Fruit fly (Drosophila melanogaster) whole organism, adult: ENCODE measurements around the gene CG3071.

Experiments
- CG11617 ChIP-seq: fragments of 200-800 bp; sonication (Bioruptor generic); optimal IDR thresholded peaks from 2 replicates; lab custom pipeline; 2017; ENCODE audit warnings: mild to moderate bottlenecking, missing biosample characterization, missing genetic modification reagents, missing genetic modification characterization
- CG12768 ChIP-seq: fragments of 200-800 bp; sonication (Bioruptor generic); optimal IDR thresholded peaks from 2 replicates; lab custom pipeline; 2017; ENCODE audit warnings: missing biosample characterization, missing genetic modification characterization, mild to moderate bottlenecking, moderate library complexity, missing genetic modification reagents
- CG14711 ChIP-seq: fragments of 200-800 bp; sonication (Bioruptor generic); optimal IDR thresholded peaks from 2 replicates; lab custom pipeline; 2018; ENCODE audit warnings: missing biosample characterization, mild to moderate bottlenecking, missing genetic modification characterization, moderate library complexity
- CG1620 ChIP-seq: fragments of 200-800 bp; sonication (Bioruptor generic); optimal IDR thresholded peaks from 2 replicates; lab custom pipeline; 2016; ENCODE audit warnings: missing biosample characterization, missing genetic modification characterization
- CG33017 ChIP-seq: fragments of 200-800 bp; sonication (Bioruptor generic); optimal IDR thresholded peaks from 2 replicates; lab custom pipeline; 2018; ENCODE audit warnings: missing biosample characterization, mild to moderate bottlenecking, missing genetic modification characterization, moderate library complexity
- CG5204 ChIP-seq: fragments of 200-800 bp; sonication (Bioruptor generic); optimal IDR thresholded peaks from 2 replicates; lab custom pipeline; 2016; ENCODE audit warnings: missing biosample characterization, missing genetic modification characterization
- CG7045 ChIP-seq: fragments of 200-800 bp; sonication (Bioruptor generic); optimal IDR thresholded peaks from 2 replicates; lab custom pipeline; 2017; ENCODE audit warnings: missing biosample characterization, mild to moderate bottlenecking, missing genetic modification characterization
- CG7101 ChIP-seq: fragments of 200-800 bp; sonication (Bioruptor generic); optimal IDR thresholded peaks from 2 replicates; lab custom pipeline; 2018; ENCODE audit warnings: missing biosample characterization, mild to moderate bottlenecking, missing genetic modification characterization, moderate library complexity
- Clk ChIP-seq: fragments of 200-800 bp; sonication (Bioruptor generic); optimal IDR thresholded peaks from 2 replicates; lab custom pipeline; 2017; ENCODE audit warnings: missing biosample characterization, missing genetic modification characterization
- Crg-1 ChIP-seq: fragments of 200-800 bp; sonication (Bioruptor generic); optimal IDR thresholded peaks from 2 replicates; lab custom pipeline; 2016; ENCODE audit warnings: missing biosample characterization, missing genetic modification characterization
- Hr96 ChIP-seq: fragments of 200-800 bp; sonication (Bioruptor generic); optimal IDR thresholded peaks from 2 replicates; lab custom pipeline; 2016; ENCODE audit warnings: missing biosample characterization, missing genetic modification characterization
- Mnt ChIP-seq: fragments of 200-800 bp; sonication (Bioruptor generic); optimal IDR thresholded peaks from 2 replicates; lab custom pipeline; 2016; ENCODE audit warnings: missing biosample characterization, mild to moderate bottlenecking, missing genetic modification characterization
- bab1 ChIP-seq: fragments of 200-800 bp; sonication (Bioruptor generic); optimal IDR thresholded peaks from 3 replicates; lab custom pipeline; 2019; ENCODE audit warnings: missing biosample characterization, mild to moderate bottlenecking, missing genetic modification characterization, moderate library complexity
- cic ChIP-seq: fragments of 200-800 bp; sonication (Bioruptor generic); optimal IDR thresholded peaks from 2 replicates; lab custom pipeline; 2017; ENCODE audit warnings: missing biosample characterization, mild to moderate bottlenecking, missing genetic modification characterization, moderate library complexity
- cnc ChIP-seq, 2 experiments: fragments of >200 bp; optimal IDR thresholded peaks; 2 replicates each; lab custom pipeline; 2017
- kay ChIP-seq: fragments of 200-800 bp; sonication (Bioruptor generic); peaks from one replicate; lab custom pipeline; 2016; ENCODE audit warnings: missing biosample characterization, missing genetic modification characterization, borderline replicate concordance
- ovo ChIP-seq: fragments of 200-800 bp; sonication (Bioruptor generic); optimal IDR thresholded peaks from 2 replicates; lab custom pipeline; 2016; ENCODE audit warnings: missing biosample characterization, missing genetic modification characterization
- pad ChIP-seq: fragments of 200-800 bp; sonication (Bioruptor generic); optimal IDR thresholded peaks from 3 replicates; lab custom pipeline; 2017; ENCODE audit warnings: missing biosample characterization, missing genetic modification characterization, mild to moderate bottlenecking, moderate library complexity, missing genetic modification reagents
- tj ChIP-seq: fragments of 200-800 bp; sonication (Bioruptor generic); optimal IDR thresholded peaks from 3 replicates; lab custom pipeline; 2017; ENCODE audit warnings: missing biosample characterization, mild to moderate bottlenecking, missing genetic modification characterization, moderate library complexity
- toe ChIP-seq: fragments of 200-800 bp; sonication (Bioruptor generic); optimal IDR thresholded peaks from 2 replicates; lab custom pipeline; 2016; ENCODE audit warnings: missing biosample characterization, missing genetic modification characterization

The CG3071 gene

dm6 chrX:2292410-2292809 lies 29.8 kb downstream of the CG3071 start:
- TF ChIP-seq Hr96 (GFP tag; lab: Kevin White, UChicago) (no peak), cnc (optimal IDR thresholded peaks at IDR 0.05; lab: Kevin White, UChicago) (no peak), cic (GFP tag; lab: Kevin White, UChicago) (no peak), kay (GFP tag; lab: Kevin White, UChicago) (no peak), CG12768 (GFP tag; lab: Kevin White, UChicago) (no peak), bab1 (GFP tag; lab: Kevin White, UChicago) (no peak), CG33017 (tag; lab: Kevin White, UChicago) (no peak), CG1620 (no peak), tj (no peak), ovo (GFP tag; lab: Kevin White, UChicago) (no peak), Clk (GFP tag; lab: Kevin White, UChicago) (no peak), Mnt (GFP tag; lab: Kevin White, UChicago) (no peak), CG5204 (GFP tag; lab: Kevin White, UChicago) (no peak)

DNA sequence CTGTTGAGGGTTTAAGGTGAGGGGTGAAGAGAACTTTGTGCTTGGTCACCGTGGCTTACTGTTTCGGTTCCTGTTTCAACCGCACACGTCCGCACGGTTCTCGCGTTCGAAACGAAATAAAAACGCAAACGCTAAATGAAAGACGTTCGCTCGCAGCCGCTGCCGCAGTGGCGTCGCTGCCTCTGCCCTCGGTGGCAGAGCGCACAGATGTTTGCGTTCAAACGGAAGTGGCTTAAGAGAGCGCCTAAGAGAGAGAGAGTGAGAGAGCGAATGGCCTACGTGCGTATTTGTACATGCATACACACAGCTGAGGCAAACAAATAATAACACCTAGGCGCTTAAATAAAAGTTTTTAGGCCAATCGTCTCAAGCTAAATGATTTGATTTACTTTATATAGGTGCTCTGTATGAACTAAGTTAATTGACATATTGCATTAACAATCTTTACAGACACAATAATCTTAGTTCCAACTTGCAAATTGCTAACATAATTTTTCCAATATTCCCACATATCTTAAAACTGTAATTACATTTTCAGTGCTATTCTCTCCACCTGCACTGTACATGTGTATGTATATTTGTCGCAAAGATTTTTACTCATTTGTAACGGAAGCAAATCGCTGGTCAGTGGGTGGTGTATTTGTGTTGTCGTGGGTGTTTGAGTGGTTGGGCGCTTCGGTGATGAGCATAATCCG lies 30.8 kb downstream of the CG3071 start, which contains the start of gene CG2865:
Gene CG2865, minus strand, starts transcription at position 118 of the 695 bp plus-strand sequence.
- TF ChIP-seq CG11617 (GFP tag; lab: Kevin White, UChicago), result peak; percentile 97
- peak; percentile 89 for TF ChIP-seq CG1620
- TF ChIP-seq ovo (GFP tag; lab: Kevin White, UChicago), result peak; percentile 94
- TF ChIP-seq CG7101, result peak; percentile 98
- peak; percentile 86 for TF ChIP-seq tj
- TF ChIP-seq pad (GFP tag; lab: Kevin White, UChicago), result peak; percentile 93
- TF ChIP-seq Crg-1 (GFP tag; lab: Kevin White, UChicago), result peak; percentile 93
- TF ChIP-seq CG14711 (tag; lab: Kevin White, UChicago), result peak; percentile 93
- peak; percentile 95 for TF ChIP-seq kay (GFP tag; lab: Kevin White, UChicago)
- peak; percentile 81 for TF ChIP-seq Clk (GFP tag; lab: Kevin White, UChicago)
- peak; percentile 95 for TF ChIP-seq CG5204 (GFP tag; lab: Kevin White, UChicago)
- peak; percentile 90 for TF ChIP-seq toe (GFP tag; lab: Kevin White, UChicago)
- peak; percentile 99 for TF ChIP-seq bab1 (GFP tag; lab: Kevin White, UChicago)
- TF ChIP-seq Mnt (GFP tag; lab: Kevin White, UChicago), result peak; percentile 92
- peak; percentile 95 for TF ChIP-seq CG33017 (tag; lab: Kevin White, UChicago)
- TF ChIP-seq CG7045 (GFP tag; lab: Kevin White, UChicago), result peak; percentile 96
- TF ChIP-seq cnc (optimal IDR thresholded peaks at IDR 0.05; lab: Kevin White, UChicago), result no peak
- TF ChIP-seq cic (GFP tag; lab: Kevin White, UChicago), result peak; percentile 85
- peak; percentile 98 for TF ChIP-seq Hr96 (GFP tag; lab: Kevin White, UChicago)
- peak; percentile 95 for TF ChIP-seq CG12768 (GFP tag; lab: Kevin White, UChicago)

dm6 chrX:2294474-2295434 lies 32.1 kb downstream of the CG3071 start:
- TF ChIP-seq toe (GFP tag; lab: Kevin White, UChicago), result no peak
- no peak for TF ChIP-seq CG1620
- no peak for TF ChIP-seq ovo (GFP tag; lab: Kevin White, UChicago)
- TF ChIP-seq CG12768 (GFP tag; lab: Kevin White, UChicago), result no peak
- TF ChIP-seq bab1 (GFP tag; lab: Kevin White, UChicago), result peak; percentile 50
- TF ChIP-seq Clk (GFP tag; lab: Kevin White, UChicago), result no peak
- TF ChIP-seq CG5204 (GFP tag; lab: Kevin White, UChicago), result no peak
- peak; percentile 44 for TF ChIP-seq tj
- TF ChIP-seq Mnt (GFP tag; lab: Kevin White, UChicago), result peak; percentile 39
- peak; percentile 20 for TF ChIP-seq cic (GFP tag; lab: Kevin White, UChicago)
- TF ChIP-seq CG33017 (tag; lab: Kevin White, UChicago), result no peak
- peak; percentile 61 for TF ChIP-seq pad (GFP tag; lab: Kevin White, UChicago)
- no peak for TF ChIP-seq cnc (optimal IDR thresholded peaks at IDR 0.05; lab: Kevin White, UChicago)
- TF ChIP-seq CG7045 (GFP tag; lab: Kevin White, UChicago), result no peak
- no peak for TF ChIP-seq Crg-1 (GFP tag; lab: Kevin White, UChicago)
- TF ChIP-seq CG14711 (tag; lab: Kevin White, UChicago), result peak; percentile 47
- no peak for TF ChIP-seq Hr96 (GFP tag; lab: Kevin White, UChicago)
- TF ChIP-seq CG7101, result peak; percentile 42
- no peak for TF ChIP-seq kay (GFP tag; lab: Kevin White, UChicago)
- no peak for TF ChIP-seq CG11617 (GFP tag; lab: Kevin White, UChicago)

DNA sequence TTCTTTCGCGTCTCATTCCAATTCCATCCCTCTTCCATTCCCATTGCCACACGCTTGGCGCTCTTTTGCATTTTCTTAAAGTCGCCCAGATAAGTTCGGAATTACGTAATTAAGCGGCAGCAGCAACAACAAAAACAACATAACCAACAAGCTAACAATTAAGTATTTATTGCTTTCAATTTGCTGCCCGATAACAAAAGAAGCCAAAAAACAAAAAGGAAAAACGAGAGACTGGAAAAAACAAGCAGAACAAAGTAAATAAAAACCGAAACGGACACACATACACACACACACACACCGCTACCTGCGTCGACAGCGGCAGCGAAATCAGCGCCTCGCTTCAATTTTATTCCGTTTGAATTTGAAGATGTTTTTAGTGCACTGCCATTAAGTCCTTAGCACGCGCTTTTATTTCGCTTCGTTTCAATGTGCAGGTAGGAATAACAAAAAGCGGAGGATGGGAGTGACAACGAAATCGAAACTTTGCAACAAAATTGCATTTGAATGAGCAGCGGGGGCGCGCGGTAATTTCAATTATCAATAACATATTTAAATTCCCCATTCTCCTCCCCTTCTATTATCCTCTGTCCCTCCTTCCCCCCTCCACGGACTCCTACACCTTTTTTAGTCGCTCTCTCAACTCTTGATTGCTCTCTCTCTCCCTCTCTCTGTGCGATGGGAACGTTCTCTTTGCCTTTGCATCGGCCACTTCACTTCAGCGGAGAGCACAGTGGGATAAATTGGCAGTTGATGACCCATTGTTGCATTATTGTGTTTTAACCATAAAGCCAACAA lies 33.0 kb downstream of the CG3071 start, which contains the start of gene Raf:
Gene Raf, plus strand, starts transcription at position 32 of the 795 bp plus-strand sequence.
- TF ChIP-seq toe (GFP tag; lab: Kevin White, UChicago) (no peak), cic (GFP tag; lab: Kevin White, UChicago) (no peak), bab1 (GFP tag; lab: Kevin White, UChicago) (no peak), Crg-1 (GFP tag; lab: Kevin White, UChicago) (peak; percentile 79), Mnt (GFP tag; lab: Kevin White, UChicago) (no peak), pad (GFP tag; lab: Kevin White, UChicago) (peak; percentile 84), CG7101 (no peak), tj (no peak), Hr96 (GFP tag; lab: Kevin White, UChicago) (no peak), cnc (optimal IDR thresholded peaks at IDR 0.05; lab: Kevin White, UChicago) (no peak), CG7045 (GFP tag; lab: Kevin White, UChicago) (no peak), CG5204 (GFP tag; lab: Kevin White, UChicago) (no peak), ovo (GFP tag; lab: Kevin White, UChicago) (peak; percentile 72)
